Fruit fly (Drosophila melanogaster): Measurements from ENCODE around the gene CG10510.

DNA sequence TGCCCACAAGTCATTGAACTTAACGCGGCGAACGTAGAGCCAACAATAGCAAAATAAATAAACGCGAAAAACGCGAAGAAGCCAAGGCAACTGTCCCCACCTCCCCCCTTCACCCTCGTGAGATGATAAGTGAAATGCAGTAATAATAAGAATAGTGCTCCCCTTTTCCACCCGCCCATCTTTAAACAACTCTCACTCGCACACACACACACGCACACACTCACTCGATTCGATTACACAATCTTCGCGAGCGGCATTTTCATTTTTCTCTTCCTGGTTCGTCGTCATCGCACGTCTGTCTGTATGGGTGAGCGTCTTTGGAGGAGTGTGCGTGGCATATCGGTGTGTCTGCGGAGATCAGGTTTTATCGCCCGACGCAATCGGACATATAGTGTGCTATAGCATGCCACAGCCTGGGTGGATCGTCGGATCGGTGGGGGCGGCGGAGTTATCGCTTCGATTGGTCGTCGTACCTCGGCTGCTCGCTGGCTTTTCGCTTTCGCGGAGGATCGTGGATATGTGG, 14.9 kb upstream of the CG10510 start:
- TF ChIP-seq Abd-B (GFP tag; optimal IDR thresholded peaks at IDR 0.05) (no peak), Dif (GFP tag; optimal IDR thresholded peaks at IDR 0.05; ENCODE audit: partially characterized antibody) (no peak), Dfd (GFP tag; optimal IDR thresholded peaks at IDR 0.05) (peak; percentile 16), Rel (GFP tag; optimal IDR thresholded peaks at IDR 0.05) (no peak), Rel (tag; optimal IDR thresholded peaks at IDR 0.05) (no peak), pan (optimal IDR thresholded peaks at IDR 0.05) (no peak), HLH106 (tag; optimal IDR thresholded peaks at IDR 0.05) (no peak), OdsH (GFP tag; optimal IDR thresholded peaks at IDR 0.05) (no peak), h (GFP tag; optimal IDR thresholded peaks at IDR 0.05) (no peak), Myc (optimal IDR thresholded peaks at IDR 0.05) (no peak), lola (GFP tag; optimal IDR thresholded peaks at IDR 0.05) (no peak), br (GFP tag; optimal IDR thresholded peaks at IDR 0.05) (peak; percentile 26), usp (GFP tag; optimal IDR thresholded peaks at IDR 0.05) (no peak)

Measured in whole organism, wandering third instar larva.